Fruit fly (Drosophila melanogaster) Kc167 (cell line): ENCODE data around the gene Mat89Ba.

ENCODE experiments used
- Myc ChIP-seq: fragments of >200 bp; optimal IDR thresholded peaks from 2 replicates; lab custom pipeline; 2017; ENCODE audit warnings: missing external identifiers
- Sin3A ChIP-seq: fragments of >200 bp; optimal IDR thresholded peaks from 2 replicates; lab custom pipeline; 2018; ENCODE audit warnings: missing external identifiers
- h ChIP-seq: fragments of >200 bp; optimal IDR thresholded peaks from 3 replicates; lab custom pipeline; 2018; ENCODE audit warnings: missing external identifiers
- insv ChIP-seq: fragments of >200 bp; optimal IDR thresholded peaks from 3 replicates; lab custom pipeline; 2018; ENCODE audit warnings: missing external identifiers
- psq ChIP-seq: fragments of >200 bp; optimal IDR thresholded peaks from 2 replicates; lab custom pipeline; 2017; ENCODE audit warnings: missing external identifiers
- ttk ChIP-seq: sonication (Bioruptor generic); optimal IDR thresholded peaks from 2 replicates; lab custom pipeline; 2017; ENCODE audit warnings: missing external identifiers

- TF ChIP-seq ttk (no peak), psq (lab: Kevin White, UChicago) (no peak), h (lab: Kevin White, UChicago) (no peak), insv (no peak), Sin3A (no peak), Myc (lab: Kevin White, UChicago) (no peak)
Measured at dm6 chr3R:16284901-16285300, 12.7 kb upstream of the Mat89Ba start.
